Fruit fly (Drosophila melanogaster): ENCODE data around the gene Nepl5.

DNA sequence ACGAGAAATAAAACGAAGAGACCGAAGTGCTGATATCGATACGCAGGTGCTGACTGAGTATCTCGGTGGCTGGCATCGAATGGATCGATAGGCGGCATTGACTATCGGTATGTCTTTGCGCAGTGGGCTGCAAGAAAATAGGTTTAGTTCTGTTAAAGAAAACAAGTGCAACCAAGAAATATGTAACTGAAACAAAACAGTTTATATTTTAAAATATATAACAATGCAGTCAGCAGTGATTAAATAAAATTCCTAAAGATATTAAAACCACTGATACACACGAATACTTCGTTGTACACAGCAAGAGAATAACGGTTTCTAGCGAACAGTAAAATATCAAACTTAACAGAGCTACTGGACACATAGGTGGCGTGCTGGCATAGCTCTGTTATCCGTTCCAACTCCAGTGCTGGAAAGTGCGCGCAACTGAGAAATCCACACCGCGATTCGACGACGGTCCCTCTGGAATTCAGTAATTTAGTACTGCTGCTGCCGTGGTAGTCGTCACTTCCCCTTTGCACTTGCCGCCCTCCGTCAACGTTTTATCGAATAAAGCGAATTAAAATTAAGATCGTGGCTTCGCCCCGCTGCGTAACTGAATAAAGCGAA is 42.6 kb upstream of the Nepl5 start, which contains the start of the genes Pez and Cpr:
- TF ChIP-seq Sox102F (GFP tag; optimal IDR thresholded peaks at IDR 0.05): no peak
- no peak for TF ChIP-seq CG14667 (GFP tag; IDR thresholded peaks at IDR 0.05)
- TF ChIP-seq zen2 (GFP tag; IDR thresholded peaks at IDR 0.05; ENCODE audit: partially characterized antibody): peak; percentile 70; the same call in 1 of the 3 replicates
- TF ChIP-seq z (GFP tag; IDR thresholded peaks at IDR 0.05): no peak
- peak; percentile 81 for TF ChIP-seq ci (GFP tag; IDR thresholded peaks at IDR 0.05)

Data from whole organism, embryonic.